Fruit fly (Drosophila melanogaster) whole organism, prepupa: ENCODE results near the gene Rbp.

Experiments used
- CG10669 ChIP-seq: fragments of 200-800 bp; sonication (Bioruptor generic); optimal IDR thresholded peaks from 3 replicates; lab custom pipeline; 2018; ENCODE audit warnings: missing biosample characterization, mild to moderate bottlenecking, missing genetic modification characterization, moderate library complexity
- CG11294 ChIP-seq: fragments of 200-800 bp; sonication (Bioruptor generic); IDR thresholded peaks from 2 replicates; pipeline ENCODE4 v1.3.6; 2022; ENCODE audit warnings: missing biosample characterization, missing genetic modification characterization
- CG31627 ChIP-seq: fragments of 200-800 bp; sonication (Bioruptor generic); optimal IDR thresholded peaks from 3 replicates; lab custom pipeline; 2016; ENCODE audit warnings: missing biosample characterization, missing genetic modification characterization
- CG32006 ChIP-seq: fragments of 200-800 bp; sonication (Bioruptor generic); optimal IDR thresholded peaks from 3 replicates; lab custom pipeline; 2017; ENCODE audit warnings: missing biosample characterization, mild to moderate bottlenecking, missing genetic modification characterization
- CG34406 ChIP-seq: fragments of 200-800 bp; sonication (Bioruptor generic); optimal IDR thresholded peaks from 3 replicates; lab custom pipeline; 2016; ENCODE audit warnings: missing biosample characterization, missing genetic modification characterization
- CG3919 ChIP-seq: fragments of 200-800 bp; sonication (Bioruptor generic); optimal IDR thresholded peaks from 3 replicates; lab custom pipeline; 2016; ENCODE audit warnings: missing biosample characterization, missing genetic modification characterization
- CG4318 ChIP-seq: fragments of 200-800 bp; sonication (Bioruptor generic); optimal IDR thresholded peaks from 3 replicates; lab custom pipeline; 2017; ENCODE audit warnings: missing biosample characterization, mild to moderate bottlenecking, missing genetic modification characterization
- CG6163 ChIP-seq: fragments of 200-800 bp; sonication (Bioruptor generic); IDR thresholded peaks from 3 replicates; pipeline ENCODE4 v1.3.6; 2022; ENCODE audit warnings: missing biosample characterization, missing genetic modification characterization
- CG6276 ChIP-seq: fragments of 200-800 bp; sonication (Bioruptor generic); optimal IDR thresholded peaks from 2 replicates; lab custom pipeline; 2017; ENCODE audit warnings: missing biosample characterization, mild to moderate bottlenecking, missing genetic modification characterization
- CG6808 ChIP-seq: fragments of 200-800 bp; sonication (Bioruptor generic); optimal IDR thresholded peaks from 3 replicates; lab custom pipeline; 2017; ENCODE audit warnings: missing biosample characterization, missing genetic modification characterization, mild to moderate bottlenecking, moderate library complexity, missing genetic modification reagents
- CG6854 ChIP-seq: fragments of 200-800 bp; sonication (Bioruptor generic); optimal IDR thresholded peaks from 2 replicates; lab custom pipeline; 2017; ENCODE audit warnings: missing biosample characterization, mild to moderate bottlenecking, missing genetic modification characterization
- CG8119 ChIP-seq: fragments of 200-800 bp; sonication (Bioruptor generic); IDR thresholded peaks from 3 replicates; pipeline ENCODE4 v1.3.6; 2022; ENCODE audit warnings: missing biosample characterization, missing genetic modification characterization
- CG9139 ChIP-seq: fragments of 200-800 bp; sonication (Bioruptor generic); optimal IDR thresholded peaks from 3 replicates; lab custom pipeline; 2017; ENCODE audit warnings: missing biosample characterization, mild to moderate bottlenecking, missing genetic modification characterization
- Eip78C ChIP-seq: fragments of 200-800 bp; sonication (Bioruptor generic); peaks from one replicate; lab custom pipeline; 2016; ENCODE audit warnings: missing biosample characterization, missing genetic modification characterization
- Ets21C ChIP-seq: fragments of 200-800 bp; sonication (Bioruptor generic); optimal IDR thresholded peaks from 3 replicates; lab custom pipeline; 2016; ENCODE audit warnings: missing biosample characterization, missing genetic modification characterization
- Met ChIP-seq: fragments of 200-800 bp; sonication (Bioruptor generic); optimal IDR thresholded peaks from 3 replicates; lab custom pipeline; 2016; ENCODE audit warnings: missing biosample characterization, missing genetic modification characterization
- OdsH ChIP-seq: fragments of 200-800 bp; sonication (Bioruptor generic); optimal IDR thresholded peaks from 3 replicates; lab custom pipeline; 2016; ENCODE audit warnings: missing biosample characterization, missing genetic modification characterization
- Sox14 ChIP-seq: fragments of 200-800 bp; sonication (Bioruptor generic); optimal IDR thresholded peaks from 3 replicates; lab custom pipeline; 2016; ENCODE audit warnings: missing biosample characterization, missing genetic modification characterization
- achi ChIP-seq: fragments of 200-800 bp; sonication (Bioruptor generic); optimal IDR thresholded peaks from 3 replicates; lab custom pipeline; 2016; ENCODE audit warnings: missing biosample characterization, missing genetic modification characterization
- cyc ChIP-seq: fragments of 200-800 bp; sonication (Bioruptor generic); optimal IDR thresholded peaks from 3 replicates; lab custom pipeline; 2016; ENCODE audit warnings: missing biosample characterization, missing genetic modification characterization
- dsx ChIP-seq: fragments of 200-800 bp; optimal IDR thresholded peaks from 3 replicates; lab custom pipeline; 2019; ENCODE audit warnings: missing biosample characterization, mild to moderate bottlenecking, missing genetic modification characterization, moderate library complexity; ENCODE audit not compliant: poor library complexity, severe bottlenecking
- esn ChIP-seq: fragments of 200-800 bp; sonication (Bioruptor generic); optimal IDR thresholded peaks from 2 replicates; lab custom pipeline; 2016; ENCODE audit warnings: missing biosample characterization, mild to moderate bottlenecking, missing genetic modification characterization, moderate library complexity
- fd59A ChIP-seq: fragments of 200-800 bp; sonication (Bioruptor generic); optimal IDR thresholded peaks from 2 replicates; lab custom pipeline; 2017; ENCODE audit warnings: missing biosample characterization, mild to moderate bottlenecking, missing genetic modification characterization, missing genetic modification reagents
- lz ChIP-seq: fragments of 200-800 bp; sonication (Bioruptor generic); optimal IDR thresholded peaks from 3 replicates; lab custom pipeline; 2016; ENCODE audit warnings: missing biosample characterization, missing genetic modification characterization
- net ChIP-seq: fragments of 200-800 bp; sonication (Bioruptor generic); optimal IDR thresholded peaks from 3 replicates; lab custom pipeline; 2016; ENCODE audit warnings: missing biosample characterization, missing genetic modification characterization
- spab ChIP-seq: fragments of 200-800 bp; sonication (Bioruptor generic); optimal IDR thresholded peaks from 2 replicates; lab custom pipeline; 2017; ENCODE audit warnings: missing biosample characterization, mild to moderate bottlenecking, missing genetic modification characterization, missing genetic modification reagents
- ss ChIP-seq, 2 experiments: fragments of 200-800 bp; sonication (Bioruptor generic); optimal IDR thresholded peaks; 2 replicates in 1 of 2; 3 replicates in 1 of 2; lab custom pipeline; 2017 to 2018; ENCODE audit warnings: mild to moderate bottlenecking in 2 of 2, missing biosample characterization in 2 of 2, missing genetic modification characterization in 2 of 2, moderate library complexity in 1 of 2
- svp ChIP-seq: fragments of 200-800 bp; sonication (Bioruptor generic); peaks from one replicate; lab custom pipeline; 2016; ENCODE audit warnings: missing biosample characterization, missing genetic modification characterization

Rbp gene

dm6 chr3R:15409772-15410688, 35.6 kb downstream of the Rbp start (continued):
- TF ChIP-seq OdsH (GFP tag; lab: Kevin White, UChicago) (peak; percentile 43), CG3919 (peak; percentile 3), CG10669 (GFP tag; lab: Kevin White, UChicago) (peak; percentile 13), CG11294 (GFP tag; lab: Robert Waterston, UW) (peak; percentile 28; the same call in 1 of the 2 replicates), CG34406 (GFP tag; lab: Kevin White, UChicago) (peak; percentile 44), CG6276 (GFP tag; lab: Kevin White, UChicago) (peak; percentile 31), CG4318 (GFP tag; lab: Kevin White, UChicago) (peak; percentile 25), lz (GFP tag; lab: Kevin White, UChicago) (peak; percentile 36)

dm6 chr3R:15410689-15411587, 36.5 kb downstream of the Rbp start:
- TF ChIP-seq CG8119 (GFP tag; lab: Robert Waterston, UW) (no peak), Sox14 (GFP tag; lab: Kevin White, UChicago) (no peak), esn (GFP tag; lab: Kevin White, UChicago) (no peak), CG10669 (GFP tag; lab: Kevin White, UChicago) (no peak), CG31627 (GFP tag; lab: Kevin White, UChicago) (no peak), CG9139 (GFP tag; lab: Kevin White, UChicago) (no peak), svp (GFP tag; lab: Kevin White, UChicago) (peak; percentile 67), spab (GFP tag; lab: Kevin White, UChicago) (no peak), CG6854 (GFP tag; lab: Kevin White, UChicago) (peak; percentile 30), fd59A (GFP tag; lab: Kevin White, UChicago) (no peak), CG6808 (no peak), dsx (GFP tag; lab: Kevin White, UChicago) (no peak), Eip78C (GFP tag; lab: Kevin White, UChicago) (peak; percentile 6), cyc (GFP tag; lab: Kevin White, UChicago) (no peak), Met (peak; percentile 19), CG6163 (peak; percentile 26; the same call in 1 of the 3 replicates), net (no peak), Ets21C (GFP tag; lab: Kevin White, UChicago) (no peak), CG32006 (GFP tag; lab: Kevin White, UChicago) (no peak), achi (no peak), ss (GFP tag; optimal IDR thresholded peaks at IDR 0.05; lab: Kevin White, UChicago) (peak in 1 of 2 experiments; percentile 36)

- no peak for TF ChIP-seq CG11294 (GFP tag; lab: Robert Waterston, UW)
- peak; percentile 95 for TF ChIP-seq svp (GFP tag; lab: Kevin White, UChicago)
These were observed 40.6 kb downstream of the Rbp start for dm6 chr3R:15414936-15415601.
